Worm (Caenorhabditis elegans) whole organism, L2 larva: ENCODE data around the gene F37B4.10.

Experiments
- R02D3.7 ChIP-seq: fragments of 150-350 bp; optimal IDR thresholded peaks from 2 replicates; lab custom pipeline; 2014; ENCODE audit warnings: missing biosample characterization, missing genetic modification characterization
- Y55F3AM.14 ChIP-seq: fragments of 200-800 bp; sonication (Bioruptor generic); optimal IDR thresholded peaks from 2 replicates; lab custom pipeline; 2018; ENCODE audit warnings: mild to moderate bottlenecking, missing genetic modification characterization, missing compliant biosample characterization
- ZK546.5 ChIP-seq: sonication (generic microtip); optimal IDR thresholded peaks from 2 replicates; lab custom pipeline; 2017; ENCODE audit warnings: missing biosample characterization, missing genetic modification characterization
- alr-1 ChIP-seq: fragments of 150-350 bp; optimal IDR thresholded peaks from 2 replicates; lab custom pipeline; 2014; ENCODE audit warnings: missing biosample characterization, missing genetic modification characterization
- ama-1 ChIP-seq: fragments of 150-350 bp; optimal IDR thresholded peaks from 2 replicates; lab custom pipeline; 2018; ENCODE audit warnings: inconsistent platforms
- ceh-16 ChIP-seq: fragments of 150-350 bp; optimal IDR thresholded peaks from 2 replicates; lab custom pipeline; 2014; ENCODE audit warnings: missing biosample characterization, missing genetic modification characterization
- ceh-82 ChIP-seq: fragments of 150-350 bp; optimal IDR thresholded peaks from 2 replicates; lab custom pipeline; 2014; ENCODE audit warnings: missing biosample characterization, missing genetic modification characterization
- crh-2 ChIP-seq: sonication (generic microtip); optimal IDR thresholded peaks from 2 replicates; lab custom pipeline; 2017; ENCODE audit warnings: missing biosample characterization, missing genetic modification characterization
- dmd-4 ChIP-seq: sonication (generic microtip); optimal IDR thresholded peaks from 2 replicates; lab custom pipeline; 2017; ENCODE audit warnings: missing biosample characterization, missing genetic modification characterization
- egl-27 ChIP-seq: sonication (generic microtip); optimal IDR thresholded peaks from 3 replicates; lab custom pipeline; 2017; ENCODE audit warnings: missing biosample characterization, missing genetic modification reagents, missing genetic modification characterization
- elt-1 ChIP-seq: fragments of 150-350 bp; optimal IDR thresholded peaks from 2 replicates; lab custom pipeline; 2014; ENCODE audit warnings: missing biosample characterization, missing genetic modification characterization
- elt-3 ChIP-seq: sonication (generic microtip); optimal IDR thresholded peaks from 2 replicates; lab custom pipeline; 2017; ENCODE audit warnings: missing biosample characterization, missing genetic modification characterization
- fos-1 ChIP-seq: fragments of 150-350 bp; optimal IDR thresholded peaks from 2 replicates; lab custom pipeline; 2014; ENCODE audit warnings: missing biosample characterization, missing genetic modification characterization
- gmeb-1 ChIP-seq: fragments of 150-350 bp; optimal IDR thresholded peaks from 2 replicates; lab custom pipeline; 2014; ENCODE audit warnings: missing biosample characterization, missing genetic modification characterization
- lin-11 ChIP-seq: fragments of 150-350 bp; sonication (generic microtip); optimal IDR thresholded peaks from 2 replicates; lab custom pipeline; 2014; ENCODE audit warnings: missing biosample characterization, missing genetic modification characterization, inconsistent platforms, mixed read lengths
- lin-39 ChIP-seq: fragments of 150-350 bp; optimal IDR thresholded peaks from 2 replicates; lab custom pipeline; 2014; ENCODE audit warnings: missing biosample characterization, missing genetic modification reagents, missing genetic modification characterization
- lsy-2 ChIP-seq, 2 experiments: fragments of 150-350 bp in 1 of 2; sonication (generic microtip) in 1 of 2; optimal IDR thresholded peaks; 2 replicates each; lab custom pipeline; 2014 to 2017; ENCODE audit warnings: missing biosample characterization in 2 of 2, missing genetic modification characterization in 2 of 2
- mab-5 ChIP-seq: fragments of 150-350 bp; optimal IDR thresholded peaks from 2 replicates; lab custom pipeline; 2014; ENCODE audit warnings: missing biosample characterization, missing genetic modification characterization
- nhr-10 ChIP-seq: sonication (generic microtip); optimal IDR thresholded peaks from 2 replicates; lab custom pipeline; 2017; ENCODE audit warnings: missing biosample characterization, missing genetic modification characterization
- nhr-11 ChIP-seq: fragments of 150-350 bp; optimal IDR thresholded peaks from 2 replicates; lab custom pipeline; 2014; ENCODE audit warnings: missing biosample characterization, missing genetic modification characterization
- nhr-12 ChIP-seq: fragments of 150-350 bp; optimal IDR thresholded peaks from 2 replicates; lab custom pipeline; 2014; ENCODE audit warnings: missing biosample characterization, missing genetic modification characterization
- nhr-21 ChIP-seq: fragments of 150-350 bp; optimal IDR thresholded peaks from 2 replicates; lab custom pipeline; 2014; ENCODE audit warnings: missing biosample characterization, missing genetic modification characterization
- nhr-23 ChIP-seq: fragments of 150-350 bp; optimal IDR thresholded peaks from 2 replicates; lab custom pipeline; 2014; ENCODE audit warnings: missing biosample characterization, missing genetic modification reagents, missing genetic modification characterization
- nhr-6 ChIP-seq: fragments of 150-350 bp; optimal IDR thresholded peaks from 2 replicates; lab custom pipeline; 2014; ENCODE audit warnings: missing biosample characterization, missing genetic modification characterization
- nhr-77 ChIP-seq: fragments of 150-350 bp; optimal IDR thresholded peaks from 2 replicates; lab custom pipeline; 2014; ENCODE audit warnings: missing biosample characterization, missing genetic modification characterization
- peb-1 ChIP-seq: fragments of 150-350 bp; optimal IDR thresholded peaks from 2 replicates; lab custom pipeline; 2014; ENCODE audit warnings: missing biosample characterization, missing genetic modification characterization
- skn-1 ChIP-seq: sonication (generic microtip); optimal IDR thresholded peaks from 2 replicates; lab custom pipeline; 2017; ENCODE audit warnings: missing biosample characterization, missing genetic modification characterization
- snpc-4 ChIP-seq: fragments of 150-350 bp; optimal IDR thresholded peaks from 2 replicates; lab custom pipeline; 2014; ENCODE audit warnings: missing biosample characterization, missing genetic modification characterization
- unc-39 ChIP-seq: fragments of 150-350 bp; optimal IDR thresholded peaks from 2 replicates; lab custom pipeline; 2014; ENCODE audit warnings: missing biosample characterization, missing genetic modification characterization
- unc-55 ChIP-seq: fragments of 150-350 bp; sonication (generic microtip); optimal IDR thresholded peaks from 3 replicates; lab custom pipeline; 2014; ENCODE audit warnings: missing biosample characterization, missing genetic modification reagents, missing genetic modification characterization
- zag-1 ChIP-seq: fragments of 150-350 bp; optimal IDR thresholded peaks from 2 replicates; lab custom pipeline; 2014; ENCODE audit warnings: missing biosample characterization, missing genetic modification characterization
- ztf-11 ChIP-seq: sonication (generic microtip); optimal IDR thresholded peaks from 2 replicates; lab custom pipeline; 2017; ENCODE audit warnings: missing biosample characterization, missing genetic modification characterization

Gene F37B4.10

ce11 chrV:2877509-2877908, at the start of gene F37B4.10:
F37B4.10 (minus strand) TSS chrV:2877609.
- TF ChIP-seq skn-1 (tag; lab: Kevin White, UChicago) (no peak), unc-55 (GFP tag; lab: Kevin White, UChicago) (peak; percentile 32)

ce11 chrV:2922594-2922993, 45.2 kb upstream of the F37B4.10 start, which contains the start of gene srh-38:
srh-38 (minus strand) TSS chrV:2922694.
- TF ChIP-seq ama-1 (lab: Kevin White, UChicago), result no peak
- no peak for TF ChIP-seq ceh-82 (tag; lab: Kevin White, UChicago)
- no peak for TF ChIP-seq elt-1
- no peak for TF ChIP-seq lin-39 (tag; lab: Kevin White, UChicago)
- no peak for TF ChIP-seq nhr-11 (tag; lab: Kevin White, UChicago)
- no peak for TF ChIP-seq egl-27
- TF ChIP-seq nhr-23, result no peak
- no peak for TF ChIP-seq unc-55 (GFP tag; lab: Kevin White, UChicago)
- TF ChIP-seq ztf-11, result no peak
- TF ChIP-seq snpc-4, result no peak
- no peak for TF ChIP-seq fos-1 (tag; lab: Kevin White, UChicago)
- TF ChIP-seq R02D3.7, result no peak

ce11 chrV:2920125-2920524, 42.7 kb upstream of the F37B4.10 start:
- TF ChIP-seq fos-1 (tag; lab: Kevin White, UChicago), result no peak
- TF ChIP-seq elt-1, result no peak
- no peak for TF ChIP-seq nhr-21 (tag; lab: Kevin White, UChicago)
- no peak for TF ChIP-seq crh-2 (tag; lab: Kevin White, UChicago)
- TF ChIP-seq zag-1, result no peak
- no peak for TF ChIP-seq skn-1 (tag; lab: Kevin White, UChicago)
- TF ChIP-seq dmd-4, result no peak
- TF ChIP-seq Y55F3AM.14 (GFP tag; lab: Kevin White, UChicago), result no peak
- TF ChIP-seq elt-3, result no peak
- TF ChIP-seq ZK546.5 (tag; lab: Kevin White, UChicago), result no peak
- TF ChIP-seq ceh-82 (tag; lab: Kevin White, UChicago), result no peak
- TF ChIP-seq lin-11 (tag; lab: Kevin White, UChicago), result no peak
- no peak for TF ChIP-seq ama-1 (lab: Kevin White, UChicago)
- TF ChIP-seq mab-5, result no peak
- TF ChIP-seq lsy-2 (tag; optimal IDR thresholded peaks at IDR 0.05; lab: Kevin White, UChicago), result no peak
- TF ChIP-seq, all 48 proteins: peak for 0

- TF ChIP-seq nhr-23 (no peak), elt-1 (no peak), nhr-12 (no peak), crh-2 (tag; lab: Kevin White, UChicago) (no peak), dmd-4 (no peak), lsy-2 (tag; optimal IDR thresholded peaks at IDR 0.05; lab: Kevin White, UChicago) (no peak), ztf-11 (no peak), unc-39 (no peak), ZK546.5 (tag; lab: Kevin White, UChicago) (no peak), peb-1 (tag; lab: Kevin White, UChicago) (no peak)
These were observed 36.5 kb upstream of the F37B4.10 start, which contains the start of gene srh-146 for ce11 chrV:2913948-2914347. srh-146 (plus strand) TSS chrV:2914248.

ce11 chrV:2912901-2913300, 35.5 kb upstream of the F37B4.10 start, which contains the start of gene C31B8.9:
C31B8.9 (minus strand) TSS chrV:2913001.
- TF ChIP-seq alr-1 (tag; lab: Kevin White, UChicago), result no peak

ce11 chrV:2909525-2909924, 32.1 kb upstream of the F37B4.10 start, which contains the start of gene zmp-3:
zmp-3 (minus strand) TSS chrV:2909625.
- TF ChIP-seq gmeb-1, result no peak

ce11 chrV:2903227-2903626, 25.8 kb upstream of the F37B4.10 start, which contains the start of gene C31B8.7:
C31B8.7 (minus strand) TSS chrV:2903327.
- no peak for TF ChIP-seq nhr-6 (tag; lab: Kevin White, UChicago)
- no peak for TF ChIP-seq egl-27
- no peak for TF ChIP-seq ceh-16 (tag; lab: Kevin White, UChicago)
- TF ChIP-seq gmeb-1, result no peak
- no peak for TF ChIP-seq elt-1
- no peak for TF ChIP-seq nhr-77 (tag; lab: Kevin White, UChicago)
- no peak for TF ChIP-seq nhr-23
- no peak for TF ChIP-seq nhr-21 (tag; lab: Kevin White, UChicago)
- TF ChIP-seq lin-39 (tag; lab: Kevin White, UChicago), result no peak
- TF ChIP-seq lsy-2 (tag; optimal IDR thresholded peaks at IDR 0.05; lab: Kevin White, UChicago), result no peak
- TF ChIP-seq nhr-10 (tag; lab: Kevin White, UChicago), result no peak
